Fruit fly (Drosophila melanogaster) whole organism, embryonic: ENCODE data around the gene Ubc7.

Experiments used
- Antp ChIP-seq: fragments of 200-800 bp; sonication (Bioruptor generic); optimal IDR thresholded peaks from 3 replicates; lab custom pipeline; 2016; ENCODE audit warnings: missing biosample characterization, missing genetic modification characterization
- Awh ChIP-seq: fragments of 200-800 bp; sonication (Bioruptor generic); IDR thresholded peaks from 2 replicates; pipeline ENCODE4, ENCODE4 v1.3.6; 2022; ENCODE audit warnings: missing biosample characterization, missing genetic modification characterization
- B-H1 ChIP-seq: fragments of 200-800 bp; sonication (Bioruptor generic); IDR thresholded peaks from 3 replicates; pipeline ENCODE4 v1.3.6; 2022; ENCODE audit warnings: missing biosample characterization, missing genetic modification characterization
- Bdp1 ChIP-seq: fragments of 200-800 bp; sonication (Bioruptor generic); optimal IDR thresholded peaks from 3 replicates; lab custom pipeline; 2016; ENCODE audit warnings: missing biosample characterization, missing genetic modification characterization
- CG10209 ChIP-seq: fragments of 200-800 bp; sonication (Bioruptor generic); optimal IDR thresholded peaks from 3 replicates; lab custom pipeline; 2017; ENCODE audit warnings: missing biosample characterization, mild to moderate bottlenecking, missing genetic modification characterization, missing genetic modification reagents
- CG10321 ChIP-seq: fragments of 200-800 bp; sonication (Bioruptor generic); IDR thresholded peaks from 2 replicates; pipeline ENCODE4 v1.3.6; 2022; ENCODE audit warnings: missing biosample characterization, missing genetic modification characterization
- CG10654 ChIP-seq: fragments of 200-800 bp; sonication (Bioruptor generic); optimal IDR thresholded peaks from 2 replicates; lab custom pipeline; 2016; ENCODE audit warnings: missing biosample characterization, missing genetic modification characterization
- CG10959 ChIP-seq: fragments of 200-800 bp; sonication (Bioruptor generic); IDR thresholded peaks from 2 replicates; pipeline ENCODE4 v1.3.6; 2022; ENCODE audit warnings: missing biosample characterization, missing genetic modification characterization
- CG15696 ChIP-seq: fragments of 200-800 bp; sonication (Bioruptor generic); optimal IDR thresholded peaks from 2 replicates; lab custom pipeline; 2019; ENCODE audit warnings: missing biosample characterization, mild to moderate bottlenecking, missing genetic modification characterization, moderate library complexity
- CG16815 ChIP-seq: fragments of 200-800 bp; sonication (Bioruptor generic); optimal IDR thresholded peaks from 3 replicates; lab custom pipeline; 2017; ENCODE audit warnings: missing biosample characterization, mild to moderate bottlenecking, missing genetic modification characterization
- CG17186 ChIP-seq: fragments of 200-800 bp; sonication (Bioruptor generic); optimal IDR thresholded peaks from 3 replicates; lab custom pipeline; 2017; ENCODE audit warnings: missing biosample characterization, missing genetic modification reagents, missing genetic modification characterization
- CG17612 ChIP-seq: fragments of 200-800 bp; sonication (Bioruptor generic); IDR thresholded peaks from 2 replicates; pipeline ENCODE4 v1.3.6; 2022; ENCODE audit warnings: missing biosample characterization, missing genetic modification characterization
- CG42726 ChIP-seq: fragments of 200-800 bp; sonication (Bioruptor generic); IDR thresholded peaks from 2 replicates; pipeline ENCODE4 v1.3.6; 2022; ENCODE audit warnings: missing biosample characterization, missing genetic modification characterization; ENCODE audit not compliant: partially characterized antibody
- CG7372 ChIP-seq: fragments of 200-800 bp; sonication (Bioruptor generic); IDR thresholded peaks from 2 replicates; pipeline ENCODE4 v1.3.6; 2022; ENCODE audit warnings: missing biosample characterization, missing genetic modification characterization
- CG7987 ChIP-seq: fragments of 200-800 bp; sonication (Bioruptor generic); optimal IDR thresholded peaks from 2 replicates; lab custom pipeline; 2018; ENCODE audit warnings: missing biosample characterization, mild to moderate bottlenecking, missing genetic modification characterization, moderate library complexity
- CG8478 ChIP-seq: fragments of >200 bp; optimal IDR thresholded peaks from 2 replicates; lab custom pipeline; 2018
- CG8924 ChIP-seq: fragments of 200-800 bp; optimal IDR thresholded peaks from 3 replicates; lab custom pipeline; 2019; ENCODE audit warnings: missing biosample characterization, mild to moderate bottlenecking, missing genetic modification characterization, moderate library complexity
- CG9876 ChIP-seq: fragments of 200-800 bp; sonication (Bioruptor generic); optimal IDR thresholded peaks from 2 replicates; lab custom pipeline; 2016; ENCODE audit warnings: missing biosample characterization, missing genetic modification characterization
- CG9932 ChIP-seq: fragments of 200-800 bp; sonication (Bioruptor generic); IDR thresholded peaks from 2 replicates; pipeline ENCODE4 v1.3.6; 2022; ENCODE audit warnings: missing biosample characterization, missing genetic modification characterization
- CoRest ChIP-seq: fragments of 200-800 bp; sonication (Bioruptor generic); optimal IDR thresholded peaks from 3 replicates; lab custom pipeline; 2018; ENCODE audit warnings: missing biosample characterization, mild to moderate bottlenecking, missing genetic modification characterization, moderate library complexity
- CrebB ChIP-seq: fragments of 200-800 bp; sonication (Bioruptor generic); optimal IDR thresholded peaks from 3 replicates; lab custom pipeline; 2018; ENCODE audit warnings: missing biosample characterization, mild to moderate bottlenecking, missing genetic modification characterization
- D ChIP-seq, 2 experiments: fragments of 200-800 bp in 1 of 2; fragments of >200 bp in 1 of 2; sonication (Bioruptor generic) in 1 of 2; optimal IDR thresholded peaks; 2 replicates in 1 of 2; 3 replicates in 1 of 2; lab custom pipeline; 2017; ENCODE audit warnings: mild to moderate bottlenecking in 1 of 2, missing biosample characterization in 1 of 2, missing genetic modification characterization in 1 of 2, missing genetic modification reagents in 1 of 2
- Dll ChIP-seq: fragments of 200-800 bp; sonication (Bioruptor generic); IDR thresholded peaks from 4 replicates; pipeline ENCODE4 v1.3.6; 2022; ENCODE audit warnings: missing biosample characterization, missing genetic modification characterization; ENCODE audit not compliant: partially characterized antibody
- Dref ChIP-seq: fragments of 200-800 bp; sonication (Bioruptor generic); IDR thresholded peaks from 2 replicates; pipeline ENCODE4 v1.3.6; 2022; ENCODE audit warnings: missing biosample characterization, missing genetic modification characterization
- Eip74EF ChIP-seq, 2 experiments: fragments of 200-800 bp in 1 of 2; fragments of >200 bp in 1 of 2; sonication (Bioruptor generic) in 1 of 2; optimal IDR thresholded peaks; 2 replicates each; lab custom pipeline; 2017 to 2019; ENCODE audit warnings: missing biosample characterization in 2 of 2, missing genetic modification characterization in 2 of 2, mild to moderate bottlenecking in 1 of 2, moderate library complexity in 1 of 2
- Ets65A ChIP-seq: fragments of 200-800 bp; sonication (Bioruptor generic); peaks from one replicate; lab custom pipeline; 2016; ENCODE audit warnings: missing biosample characterization, missing genetic modification characterization
- HLH3B ChIP-seq: fragments of 200-800 bp; sonication (Bioruptor generic); IDR thresholded peaks from 2 replicates; pipeline ENCODE4 v1.3.6; 2022; ENCODE audit warnings: missing biosample characterization, missing genetic modification characterization
- Hsf ChIP-seq: fragments of 200-800 bp; sonication (Bioruptor generic); optimal IDR thresholded peaks from 3 replicates; lab custom pipeline; 2016; ENCODE audit warnings: missing biosample characterization, missing genetic modification characterization
- Max ChIP-seq: fragments of 200-800 bp; sonication (Bioruptor generic); optimal IDR thresholded peaks from 2 replicates; lab custom pipeline; 2016; ENCODE audit warnings: missing biosample characterization, mild to moderate bottlenecking, missing genetic modification characterization
- Meics ChIP-seq: fragments of 200-800 bp; sonication (Bioruptor generic); optimal IDR thresholded peaks from 2 replicates; lab custom pipeline; 2017; ENCODE audit warnings: missing biosample characterization, mild to moderate bottlenecking, missing genetic modification characterization
- Mes4 ChIP-seq: fragments of 200-800 bp; sonication (Bioruptor generic); optimal IDR thresholded peaks from 2 replicates; lab custom pipeline; 2016; ENCODE audit warnings: missing biosample characterization, missing genetic modification characterization
- Nf-YB ChIP-seq: fragments of 200-800 bp; sonication (Bioruptor generic); optimal IDR thresholded peaks from 3 replicates; lab custom pipeline; 2019; ENCODE audit warnings: missing biosample characterization, mild to moderate bottlenecking, missing genetic modification characterization, moderate library complexity
- NfI ChIP-seq: fragments of 200-800 bp; sonication (Bioruptor generic); optimal IDR thresholded peaks from 3 replicates; lab custom pipeline; 2018; ENCODE audit warnings: missing biosample characterization, mild to moderate bottlenecking, missing genetic modification characterization, moderate library complexity
- Trl ChIP-seq, 3 experiments: fragments of >200 bp in 2 of 3; fragments of 200-800 bp in 1 of 3; sonication (Bioruptor generic) in 1 of 3; optimal IDR thresholded peaks; 2 replicates in 1 of 3; 3 replicates in 2 of 3; lab custom pipeline; 2016 to 2017; ENCODE audit warnings: missing biosample characterization in 1 of 3, missing genetic modification characterization in 1 of 3
- bowl ChIP-seq: fragments of 200-800 bp; sonication (Bioruptor generic); IDR thresholded peaks from 2 replicates; pipeline ENCODE4 v1.3.6; 2022; ENCODE audit warnings: missing biosample characterization, missing genetic modification characterization
- bsh ChIP-seq, 2 experiments: fragments of 200-800 bp; sonication (Bioruptor generic); optimal IDR thresholded peaks; 2 replicates each; lab custom pipeline; 2017 to 2018; ENCODE audit warnings: mild to moderate bottlenecking in 2 of 2, missing biosample characterization in 2 of 2, missing genetic modification characterization in 2 of 2, moderate library complexity in 1 of 2
- cg ChIP-seq: fragments of 200-800 bp; sonication (Bioruptor generic); optimal IDR thresholded peaks from 3 replicates; lab custom pipeline; 2019; ENCODE audit warnings: missing biosample characterization, mild to moderate bottlenecking, missing genetic modification characterization, moderate library complexity
- chinmo ChIP-seq: fragments of 200-800 bp; sonication (Bioruptor generic); IDR thresholded peaks from 4 replicates; pipeline ENCODE4 v1.3.6; 2022; ENCODE audit warnings: missing biosample characterization, missing genetic modification characterization; ENCODE audit not compliant: partially characterized antibody
- dmrt99B ChIP-seq: fragments of 200-800 bp; sonication (Bioruptor generic); optimal IDR thresholded peaks from 2 replicates; lab custom pipeline; 2018; ENCODE audit warnings: missing biosample characterization, mild to moderate bottlenecking, missing genetic modification characterization, moderate library complexity
- emc ChIP-seq: fragments of 200-800 bp; sonication (Bioruptor generic); optimal IDR thresholded peaks from 2 replicates; lab custom pipeline; 2016; ENCODE audit warnings: missing biosample characterization, missing genetic modification characterization
- gcm2 ChIP-seq: fragments of 200-800 bp; sonication (Bioruptor generic); optimal IDR thresholded peaks from 2 replicates; lab custom pipeline; 2016; ENCODE audit warnings: missing biosample characterization, missing genetic modification characterization
- knrl ChIP-seq: fragments of 200-800 bp; sonication (Bioruptor generic); IDR thresholded peaks from 3 replicates; pipeline ENCODE4 v1.3.6; 2022; ENCODE audit warnings: missing biosample characterization, missing genetic modification characterization; ENCODE audit not compliant: partially characterized antibody
- ro ChIP-seq: fragments of 200-800 bp; sonication (Bioruptor generic); IDR thresholded peaks from 2 replicates; pipeline ENCODE4 v1.3.6; 2022; ENCODE audit warnings: missing biosample characterization, missing genetic modification characterization
- schlank ChIP-seq: fragments of 200-800 bp; sonication (Bioruptor generic); optimal IDR thresholded peaks from 2 replicates; lab custom pipeline; 2018; ENCODE audit warnings: missing biosample characterization, mild to moderate bottlenecking, missing genetic modification characterization
- stwl ChIP-seq: fragments of 200-800 bp; sonication (Bioruptor generic); optimal IDR thresholded peaks from 3 replicates; lab custom pipeline; 2018; ENCODE audit warnings: missing biosample characterization, mild to moderate bottlenecking, missing genetic modification characterization, moderate library complexity
- tll ChIP-seq, 2 experiments: fragments of 200-800 bp in 1 of 2; fragments of >200 bp in 1 of 2; sonication (Bioruptor generic) in 1 of 2; optimal IDR thresholded peaks; 2 replicates each; lab custom pipeline; 2017 to 2019; ENCODE audit warnings: missing biosample characterization in 2 of 2, missing genetic modification characterization in 2 of 2, mild to moderate bottlenecking in 1 of 2, moderate library complexity in 1 of 2
- twi ChIP-seq: fragments of 200-800 bp; optimal IDR thresholded peaks from 2 replicates; lab custom pipeline; 2019; ENCODE audit warnings: missing biosample characterization, mild to moderate bottlenecking, missing genetic modification characterization, moderate library complexity
- usp ChIP-seq: fragments of >200 bp; optimal IDR thresholded peaks from 2 replicates; lab custom pipeline; 2017; ENCODE audit warnings: missing biosample characterization, missing genetic modification characterization
- vvl ChIP-seq: fragments of 200-800 bp; sonication (Bioruptor generic); IDR thresholded peaks from 2 replicates; pipeline ENCODE4 v1.3.6; 2022; ENCODE audit warnings: missing biosample characterization, missing genetic modification characterization

The Ubc7 gene

dm6 chrX:16644535-16645131 lies 51.2 kb downstream of the Ubc7 start (continued):
- peak; percentile 51 for TF ChIP-seq Mes4 (GFP tag; lab: Kevin White, UChicago)
- peak; percentile 75 for TF ChIP-seq Awh (GFP tag; lab: Robert Waterston, UW)
- no peak for TF ChIP-seq CG10654 (GFP tag; lab: Kevin White, UChicago)
- TF ChIP-seq CrebB (tag; lab: Kevin White, UChicago) = peak; percentile 60
- TF ChIP-seq bowl (GFP tag; lab: Robert Waterston, UW) = no peak
- 0 out of 4 replicates have a peak, but pooled peaks have one; percentile 14 for TF ChIP-seq Dll (GFP tag; lab: Robert Waterston, UW)
- TF ChIP-seq Max = no peak
- TF ChIP-seq CG8478 (lab: Kevin White, UChicago) = no peak
- peak in 1 of 2 experiments; percentile 69 for TF ChIP-seq bsh (GFP tag; optimal IDR thresholded peaks at IDR 0.05; lab: Kevin White, UChicago)
- TF ChIP-seq CG42726 (GFP tag; lab: Robert Waterston, UW) = no peak
- TF ChIP-seq Trl (optimal IDR thresholded peaks at IDR 0.05; lab: Kevin White, UChicago) = no peak
- no peak for TF ChIP-seq Trl (GFP tag; optimal IDR thresholded peaks at IDR 0.05; lab: Kevin White, UChicago)
- TF ChIP-seq twi (tag; lab: Kevin White, UChicago) = peak; percentile 24
- no peak for TF ChIP-seq NfI (GFP tag; lab: Kevin White, UChicago)
- peak; percentile 37 for TF ChIP-seq Nf-YB (GFP tag; lab: Kevin White, UChicago)
- TF ChIP-seq gcm2 (GFP tag; lab: Kevin White, UChicago) = no peak
- TF ChIP-seq CG7987 (GFP tag; lab: Kevin White, UChicago) = peak; percentile 53
- TF ChIP-seq stwl (tag; lab: Kevin White, UChicago) = peak; percentile 2
- TF ChIP-seq schlank (tag; lab: Kevin White, UChicago) = no peak
- no peak; the same call in 2 of the 3 replicates for TF ChIP-seq B-H1 (GFP tag; lab: Robert Waterston, UW)
- TF ChIP-seq knrl (GFP tag; lab: Robert Waterston, UW) = no peak
- TF ChIP-seq Ets65A (GFP tag; lab: Kevin White, UChicago) = no peak
- TF ChIP-seq CG17612 (GFP tag; lab: Robert Waterston, UW) = no peak
- no peak for TF ChIP-seq CG10321 (GFP tag; lab: Robert Waterston, UW)
- TF ChIP-seq CG15696 (tag; lab: Kevin White, UChicago) = peak; percentile 78
- TF ChIP-seq usp = no peak
- TF ChIP-seq HLH3B (GFP tag; lab: Robert Waterston, UW) = peak; percentile 49; the same call in 1 of the 2 replicates
- no peak for TF ChIP-seq CG17186 (GFP tag; lab: Kevin White, UChicago)
- no peak for TF ChIP-seq cg (GFP tag; lab: Kevin White, UChicago)
- TF ChIP-seq CG7372 (GFP tag; lab: Robert Waterston, UW) = no peak
- TF ChIP-seq Hsf = no peak
- no peak for TF ChIP-seq ro (GFP tag; lab: Robert Waterston, UW)
- no peak for TF ChIP-seq CG10959 (GFP tag; lab: Robert Waterston, UW)
- no peak for TF ChIP-seq CG9932 (GFP tag; lab: Robert Waterston, UW)
- no peak for TF ChIP-seq Antp (GFP tag; lab: Kevin White, UChicago)
- TF ChIP-seq chinmo (GFP tag; lab: Robert Waterston, UW) = no peak
- no peak for TF ChIP-seq Eip74EF (GFP tag; optimal IDR thresholded peaks at IDR 0.05; lab: Kevin White, UChicago)
- TF ChIP-seq emc (GFP tag; lab: Kevin White, UChicago) = no peak
- TF ChIP-seq CoRest = peak; percentile 6
- TF ChIP-seq Bdp1 (GFP tag; lab: Kevin White, UChicago) = peak; percentile 28
- no peak for TF ChIP-seq Dref (GFP tag; lab: Robert Waterston, UW)
- TF ChIP-seq CG8924 (tag; lab: Kevin White, UChicago) = peak; percentile 27
- TF ChIP-seq CG9876 (GFP tag; lab: Kevin White, UChicago) = no peak
- TF ChIP-seq vvl (GFP tag; lab: Robert Waterston, UW) = 0 out of 2 replicates have a peak, but pooled peaks have one; percentile 10
- no peak for TF ChIP-seq D (optimal IDR thresholded peaks at IDR 0.05; lab: Kevin White, UChicago)
- TF ChIP-seq D (GFP tag; optimal IDR thresholded peaks at IDR 0.05; lab: Kevin White, UChicago) = peak; percentile 37
- peak; percentile 13 for TF ChIP-seq Meics (GFP tag; lab: Kevin White, UChicago)
- peak in 1 of 2 experiments; percentile 80 for TF ChIP-seq tll (GFP tag; optimal IDR thresholded peaks at IDR 0.05; lab: Kevin White, UChicago)
- TF ChIP-seq CG10209 (GFP tag; lab: Kevin White, UChicago) = peak; percentile 71
- peak; percentile 43 for TF ChIP-seq dmrt99B (tag; lab: Kevin White, UChicago)
- peak; percentile 2 for TF ChIP-seq CG16815 (GFP tag; lab: Kevin White, UChicago)
